Worm (Caenorhabditis elegans): ENCODE data around the gene W08F4.3.

Gene W08F4.3

DNA sequence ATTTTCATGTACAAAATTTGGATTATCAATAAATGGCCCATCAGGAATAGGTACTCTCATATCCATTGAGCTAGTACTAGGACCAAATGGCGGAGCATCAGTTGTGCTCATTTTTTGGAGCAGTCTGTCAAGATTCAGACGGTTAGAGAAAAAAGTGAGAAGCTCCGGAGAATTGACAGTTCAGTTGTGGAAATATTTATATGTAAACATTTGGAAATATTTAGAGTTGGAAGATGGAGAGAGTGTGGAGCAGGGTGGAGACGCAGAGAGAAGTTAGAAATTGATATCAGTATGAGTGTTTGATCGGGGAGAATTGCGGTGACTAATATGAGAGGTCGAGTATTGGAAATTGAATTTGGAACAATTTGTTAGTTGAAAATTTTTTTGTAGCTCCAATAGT lies 40.7 kb downstream of the W08F4.3 start:
- TF ChIP-seq ztf-23 (GFP tag; IDR thresholded peaks at IDR 0.05) = no peak
- no peak for TF ChIP-seq T22C8.4 (GFP tag; IDR thresholded peaks at IDR 0.05)
- TF ChIP-seq ref-1 (GFP tag; conservative IDR thresholded peaks at IDR 0.05) = no peak
- no peak for TF ChIP-seq cog-1 (tag; optimal IDR thresholded peaks at IDR 0.05)
- no peak for TF ChIP-seq tab-1 (GFP tag; IDR thresholded peaks at IDR 0.05)
- no peak for TF ChIP-seq flt-1 (GFP tag; IDR thresholded peaks at IDR 0.05)
- no peak for TF ChIP-seq ztf-29 (GFP tag; IDR thresholded peaks at IDR 0.05)
- TF ChIP-seq klf-2 (GFP tag; conservative IDR thresholded peaks at IDR 0.05) = no peak
- TF ChIP-seq med-1 (GFP tag; optimal IDR thresholded peaks at IDR 0.05; ENCODE audit: insufficient read depth) = no peak

DNA sequence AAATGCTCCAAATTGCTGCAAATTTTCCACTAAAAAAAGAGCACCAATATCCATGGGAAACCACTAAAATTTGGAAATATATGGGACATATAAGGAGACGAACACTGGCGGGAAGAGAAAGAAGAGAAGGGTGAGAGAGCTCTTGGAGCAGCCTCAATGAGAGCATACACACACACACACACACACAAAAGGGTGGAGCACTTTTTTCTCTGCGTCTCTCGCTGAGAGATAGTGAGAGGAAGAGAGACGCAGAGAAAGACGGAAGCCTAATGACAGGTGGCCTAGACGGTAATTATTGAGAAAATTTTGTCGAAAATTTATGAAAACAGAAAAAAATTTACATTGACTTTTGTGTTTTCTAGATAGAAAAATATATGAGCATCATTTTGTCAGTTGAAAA lies 42.1 kb downstream of the W08F4.3 start:
- TF ChIP-seq tab-1 (GFP tag; IDR thresholded peaks at IDR 0.05) = no peak
- no peak for TF ChIP-seq ref-1 (GFP tag; conservative IDR thresholded peaks at IDR 0.05)
- no peak for TF ChIP-seq ztf-23 (GFP tag; IDR thresholded peaks at IDR 0.05)
- TF ChIP-seq flt-1 (GFP tag; IDR thresholded peaks at IDR 0.05) = 0 out of 2 replicates have a peak, but pooled peaks have one; percentile 12
- no peak for TF ChIP-seq T22C8.4 (GFP tag; IDR thresholded peaks at IDR 0.05)
- no peak for TF ChIP-seq med-1 (GFP tag; optimal IDR thresholded peaks at IDR 0.05; ENCODE audit: insufficient read depth)
- peak; percentile 37; the same call in 1 of the 2 replicates for TF ChIP-seq ztf-29 (GFP tag; IDR thresholded peaks at IDR 0.05)
- no peak for TF ChIP-seq cog-1 (tag; optimal IDR thresholded peaks at IDR 0.05)
- no peak for TF ChIP-seq klf-2 (GFP tag; conservative IDR thresholded peaks at IDR 0.05)

DNA sequence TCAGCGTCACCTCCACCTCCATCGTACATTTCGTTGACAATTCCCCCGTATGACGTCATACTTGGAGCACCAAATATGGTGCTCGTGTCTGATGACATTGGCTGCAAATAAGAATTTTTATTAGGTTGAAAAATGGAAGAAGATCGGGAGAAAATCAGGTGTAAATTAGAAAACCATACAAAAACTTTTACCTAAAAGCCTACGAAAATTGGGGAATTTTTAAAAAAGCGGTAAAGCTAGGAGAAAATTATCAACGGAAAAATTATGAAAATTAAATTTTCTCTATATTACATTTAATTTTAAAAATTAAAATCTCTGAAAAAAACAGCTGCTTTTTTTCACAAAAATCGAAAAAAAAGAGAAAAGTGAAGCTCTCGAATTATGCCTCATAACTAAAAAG lies 44.0 kb downstream of the W08F4.3 start, which contains the start of gene T04B8.5:
T04B8.5 (minus strand) TSS at position 101 of the 400 bp plus-strand sequence.
- TF ChIP-seq ref-1 (GFP tag; conservative IDR thresholded peaks at IDR 0.05) (no peak), med-1 (GFP tag; optimal IDR thresholded peaks at IDR 0.05; ENCODE audit: insufficient read depth) (no peak), ztf-29 (GFP tag; IDR thresholded peaks at IDR 0.05) (no peak), klf-2 (GFP tag; conservative IDR thresholded peaks at IDR 0.05) (no peak), T22C8.4 (GFP tag; IDR thresholded peaks at IDR 0.05) (no peak), tab-1 (GFP tag; IDR thresholded peaks at IDR 0.05) (no peak), flt-1 (GFP tag; IDR thresholded peaks at IDR 0.05) (no peak), cog-1 (tag; optimal IDR thresholded peaks at IDR 0.05) (no peak), ztf-23 (GFP tag; IDR thresholded peaks at IDR 0.05) (no peak)

DNA sequence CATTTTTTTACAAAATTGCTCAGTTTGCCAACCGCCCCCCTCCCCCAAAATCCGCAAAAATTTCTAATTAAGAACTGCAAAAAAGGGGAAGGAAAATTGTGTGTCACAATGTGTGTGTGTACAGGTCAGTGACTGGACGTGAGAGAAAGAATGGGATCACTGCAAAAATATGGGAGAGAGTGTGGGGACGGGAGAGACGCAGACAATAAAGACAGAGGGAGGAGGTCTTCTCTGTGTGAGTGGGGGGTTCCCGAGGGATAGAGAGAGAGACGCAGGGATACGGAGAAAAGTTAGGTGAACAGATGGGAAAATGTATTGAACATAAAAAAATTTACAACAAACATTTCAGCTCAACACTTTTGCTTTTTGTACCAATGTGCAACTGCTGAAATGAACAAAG lies 45.5 kb downstream of the W08F4.3 start:
- TF ChIP-seq med-1 (GFP tag; optimal IDR thresholded peaks at IDR 0.05; ENCODE audit: insufficient read depth) = no peak
- TF ChIP-seq cog-1 (tag; optimal IDR thresholded peaks at IDR 0.05) = no peak
- no peak for TF ChIP-seq ztf-23 (GFP tag; IDR thresholded peaks at IDR 0.05)
- TF ChIP-seq tab-1 (GFP tag; IDR thresholded peaks at IDR 0.05) = no peak
- TF ChIP-seq flt-1 (GFP tag; IDR thresholded peaks at IDR 0.05) = no peak
- no peak for TF ChIP-seq ref-1 (GFP tag; conservative IDR thresholded peaks at IDR 0.05)
- TF ChIP-seq ztf-29 (GFP tag; IDR thresholded peaks at IDR 0.05) = no peak
- TF ChIP-seq klf-2 (GFP tag; conservative IDR thresholded peaks at IDR 0.05) = no peak
- no peak for TF ChIP-seq T22C8.4 (GFP tag; IDR thresholded peaks at IDR 0.05)

DNA sequence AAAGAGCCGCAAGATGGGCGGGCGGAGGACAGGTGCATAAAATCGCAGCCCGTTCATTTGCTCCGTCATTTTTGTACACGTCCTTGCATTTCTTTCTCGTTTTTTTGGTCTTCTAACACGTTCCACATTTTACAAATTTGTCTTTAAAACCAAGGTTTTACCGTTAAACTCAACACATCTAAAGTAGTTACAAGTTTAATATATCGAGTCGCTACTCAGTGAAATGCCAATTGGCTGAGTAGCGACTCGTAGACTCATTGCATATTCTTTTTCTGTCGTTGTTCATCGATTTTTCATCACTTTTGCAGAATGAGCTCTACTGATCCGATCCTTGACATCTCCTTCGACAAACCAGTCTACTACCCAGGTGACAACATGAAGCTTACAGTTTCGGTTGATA lies 46.8 kb downstream of the W08F4.3 start, which contains the start of gene arrd-1:
arrd-1 (plus strand) TSS at position 301 of the 400 bp plus-strand sequence.
- TF ChIP-seq ztf-23 (GFP tag; IDR thresholded peaks at IDR 0.05) = no peak
- no peak for TF ChIP-seq T22C8.4 (GFP tag; IDR thresholded peaks at IDR 0.05)
- TF ChIP-seq med-1 (GFP tag; optimal IDR thresholded peaks at IDR 0.05; ENCODE audit: insufficient read depth) = no peak
- TF ChIP-seq klf-2 (GFP tag; conservative IDR thresholded peaks at IDR 0.05) = no peak
- TF ChIP-seq ztf-29 (GFP tag; IDR thresholded peaks at IDR 0.05) = no peak
- TF ChIP-seq flt-1 (GFP tag; IDR thresholded peaks at IDR 0.05) = no peak
- TF ChIP-seq ref-1 (GFP tag; conservative IDR thresholded peaks at IDR 0.05) = no peak
- TF ChIP-seq cog-1 (tag; optimal IDR thresholded peaks at IDR 0.05) = no peak
- no peak for TF ChIP-seq tab-1 (GFP tag; IDR thresholded peaks at IDR 0.05)

DNA sequence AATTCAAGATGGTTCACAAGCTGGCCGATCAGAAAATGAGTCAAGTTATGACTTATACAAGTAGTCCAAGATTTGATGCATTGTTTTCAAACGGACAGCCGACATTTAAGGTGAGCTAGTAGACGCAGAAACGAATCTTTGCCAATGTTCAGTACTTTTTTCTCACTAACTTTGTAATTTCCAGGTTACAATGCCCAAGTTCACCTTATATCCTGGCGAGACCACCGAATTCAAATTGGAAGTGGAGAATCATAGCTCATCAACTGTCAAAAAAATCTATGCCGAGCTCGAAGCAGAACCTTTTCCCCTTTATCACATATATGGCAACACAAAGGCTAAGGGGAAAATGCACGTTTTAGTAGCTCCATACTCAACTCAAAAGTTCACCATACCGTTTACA lies 47.5 kb downstream of the W08F4.3 start:
- no peak for TF ChIP-seq cog-1 (tag; optimal IDR thresholded peaks at IDR 0.05)
- no peak for TF ChIP-seq flt-1 (GFP tag; IDR thresholded peaks at IDR 0.05)
- no peak for TF ChIP-seq T22C8.4 (GFP tag; IDR thresholded peaks at IDR 0.05)
- TF ChIP-seq klf-2 (GFP tag; conservative IDR thresholded peaks at IDR 0.05) = no peak
- TF ChIP-seq med-1 (GFP tag; optimal IDR thresholded peaks at IDR 0.05; ENCODE audit: insufficient read depth) = no peak

DNA sequence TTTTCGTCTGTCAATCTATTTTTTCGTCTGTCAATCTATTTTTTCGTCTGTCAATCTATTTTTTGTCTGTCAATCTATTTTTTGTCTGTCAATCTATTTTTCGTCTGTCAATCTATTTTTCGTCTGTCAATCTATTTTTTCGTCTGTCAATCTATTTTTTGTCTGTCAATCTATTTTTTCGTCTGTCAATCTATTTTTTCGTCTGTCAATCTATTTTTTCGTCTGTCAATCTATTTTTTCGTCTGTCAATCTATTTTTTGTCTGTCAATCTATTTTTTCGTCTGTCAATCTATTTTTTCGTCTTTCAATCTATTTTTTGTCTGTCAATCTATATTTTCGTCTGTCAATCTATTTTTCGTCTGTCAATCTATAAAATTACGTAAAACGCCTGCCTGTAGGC lies 49.1 kb downstream of the W08F4.3 start:
- 0 out of 2 replicates have a peak, but pooled peaks have one; percentile 22 for TF ChIP-seq klf-2 (GFP tag; conservative IDR thresholded peaks at IDR 0.05)
